Fruit fly (Drosophila melanogaster): ENCODE results near the gene Inx2.

Gene Inx2

DNA sequence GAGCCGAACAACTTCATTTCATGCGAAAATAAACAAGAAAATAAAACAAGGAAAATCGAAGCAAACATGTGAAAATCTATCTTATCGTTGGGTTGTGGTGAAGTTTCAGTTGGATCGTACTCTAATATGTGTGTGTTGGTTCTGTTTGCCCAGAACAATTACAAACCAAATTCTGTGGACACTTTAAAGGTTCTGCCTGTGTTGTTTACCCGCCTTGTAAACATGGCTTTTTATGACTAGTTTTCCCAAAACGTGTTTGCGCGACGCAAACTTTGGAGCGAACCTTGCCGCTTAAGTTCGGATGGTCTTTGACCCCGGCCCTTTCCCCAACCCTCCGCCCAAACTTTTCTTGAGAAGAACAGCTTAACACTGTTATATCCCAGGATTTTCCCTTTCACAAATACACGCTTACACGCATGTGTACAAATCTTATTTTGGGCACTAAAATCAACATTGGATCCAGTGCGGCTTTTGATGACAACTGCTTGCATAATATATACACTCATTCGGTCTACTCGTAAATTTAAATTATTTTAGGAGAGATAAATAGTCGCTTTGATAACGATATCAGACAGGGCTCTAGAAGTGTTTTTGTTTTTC, 5.7 kb downstream of the Inx2 start (continued):
- TF ChIP-seq CG7745 (tag; optimal IDR thresholded peaks at IDR 0.05) (peak; percentile 95), Hey (tag; optimal IDR thresholded peaks at IDR 0.05) (peak; percentile 83), CG9817 (tag; optimal IDR thresholded peaks at IDR 0.05) (peak; percentile 44), Pdp1 (GFP tag; optimal IDR thresholded peaks at IDR 0.05) (peak; percentile 64 to 76), gcm2 (GFP tag; optimal IDR thresholded peaks at IDR 0.05) (peak; percentile 71), CG31388 (GFP tag; optimal IDR thresholded peaks at IDR 0.05) (peak; percentile 62), CG12769 (tag; optimal IDR thresholded peaks at IDR 0.05) (peak; percentile 75), CG11456 (GFP tag; IDR thresholded peaks at IDR 0.05) (peak; percentile 81), CG3838 (GFP tag; optimal IDR thresholded peaks at IDR 0.05) (peak; percentile 83), CG13287 (GFP tag; IDR thresholded peaks at IDR 0.05; ENCODE audit: partially characterized antibody) (no peak), CG11695 (GFP tag; IDR thresholded peaks at IDR 0.05) (peak; percentile 73), al (GFP tag; IDR thresholded peaks at IDR 0.05) (no peak; the same call in 1 of the 2 replicates), CG8089 (GFP tag; optimal IDR thresholded peaks at IDR 0.05) (peak; percentile 94), Mad (GFP tag; optimal IDR thresholded peaks at IDR 0.05) (peak; percentile 82), HmgZ (tag; optimal IDR thresholded peaks at IDR 0.05) (peak; percentile 83), fd102C (GFP tag; optimal IDR thresholded peaks at IDR 0.05) (peak; percentile 96), Hmx (GFP tag; optimal IDR thresholded peaks at IDR 0.05) (no peak), Oli (tag; optimal IDR thresholded peaks at IDR 0.05) (peak; percentile 39), CG1602 (GFP tag; optimal IDR thresholded peaks at IDR 0.05) (peak; percentile 83), pita (GFP tag; optimal IDR thresholded peaks at IDR 0.05) (no peak), p53 (GFP tag; optimal IDR thresholded peaks at IDR 0.05) (peak; percentile 81), Mes4 (GFP tag; optimal IDR thresholded peaks at IDR 0.05) (peak; percentile 91), CG2875 (GFP tag; optimal IDR thresholded peaks at IDR 0.05) (peak; percentile 97), z (GFP tag; IDR thresholded peaks at IDR 0.05) (peak; percentile 72; the same call in 2 of the 3 replicates), NFAT (GFP tag; IDR thresholded peaks at IDR 0.05) (no peak; the same call in 1 of the 2 replicates), CG16779 (GFP tag; IDR thresholded peaks at IDR 0.05) (0 out of 2 replicates have a peak, but pooled peaks have one; percentile 42), ems (GFP tag; optimal IDR thresholded peaks at IDR 0.05) (peak; percentile 61), CG12219 (GFP tag; optimal IDR thresholded peaks at IDR 0.05) (peak; percentile 81), Eip74EF (GFP tag; optimal IDR thresholded peaks at IDR 0.05) (peak in 1 of 2 experiments; percentile 52), sim (GFP tag; IDR thresholded peaks at IDR 0.05) (peak; percentile 81), Neu2 (GFP tag; optimal IDR thresholded peaks at IDR 0.05; ENCODE audit: borderline replicate concordance) (peak; percentile 44), CG1832 (GFP tag; optimal IDR thresholded peaks at IDR 0.05) (no peak), caup (GFP tag; optimal IDR thresholded peaks at IDR 0.05; ENCODE audit: severe bottlenecking) (peak; percentile 84), fd64A (GFP tag; optimal IDR thresholded peaks at IDR 0.05) (peak; percentile 95), bbx (GFP tag; IDR thresholded peaks at IDR 0.05; ENCODE audit: partially characterized antibody) (no peak), Ptx1 (GFP tag; IDR thresholded peaks at IDR 0.05) (0 out of 2 replicates have a peak, but pooled peaks have one; percentile 23), Xrp1 (GFP tag; IDR thresholded peaks at IDR 0.05) (peak; percentile 92), zf30C (GFP tag; optimal IDR thresholded peaks at IDR 0.05) (no peak), lmd (GFP tag; IDR thresholded peaks at IDR 0.05) (peak; percentile 29; the same call in 1 of the 2 replicates), CG2199 (GFP tag; IDR thresholded peaks at IDR 0.05) (peak; percentile 67; the same call in 1 of the 3 replicates), tio (GFP tag; optimal IDR thresholded peaks at IDR 0.05) (peak; percentile 88), sc (optimal IDR thresholded peaks at IDR 0.05) (no peak), sc (GFP tag; optimal IDR thresholded peaks at IDR 0.05) (peak; percentile 90), Sry-β (GFP tag; optimal IDR thresholded peaks at IDR 0.05) (peak; percentile 63), CG8290 (GFP tag; optimal IDR thresholded peaks at IDR 0.05) (peak; percentile 92), CG8290 (tag; optimal IDR thresholded peaks at IDR 0.05) (peak; percentile 86 to 99), CG18599 (GFP tag; optimal IDR thresholded peaks at IDR 0.05) (peak; percentile 85), Camta (GFP tag; optimal IDR thresholded peaks at IDR 0.05) (peak; percentile 90), CG15696 (tag; optimal IDR thresholded peaks at IDR 0.05) (peak; percentile 98)
